Fruit fly (Drosophila melanogaster): ENCODE data around the gene FMRFaR.

The FMRFaR gene

dm6 chr3L:3058970-3059883, 57.7 kb downstream of the FMRFaR start (continued):
- TF ChIP-seq h (optimal IDR thresholded peaks at IDR 0.05) (no peak), Blimp-1 (GFP tag; optimal IDR thresholded peaks at IDR 0.05) (peak; percentile 37), HmgZ (tag; optimal IDR thresholded peaks at IDR 0.05) (no peak), CG8478 (optimal IDR thresholded peaks at IDR 0.05) (no peak), CG14014 (GFP tag; IDR thresholded peaks at IDR 0.05) (no peak), slbo (GFP tag; IDR thresholded peaks at IDR 0.05) (no peak), al (GFP tag; IDR thresholded peaks at IDR 0.05) (no peak), CG14667 (GFP tag; IDR thresholded peaks at IDR 0.05) (no peak), ems (GFP tag; optimal IDR thresholded peaks at IDR 0.05) (peak; percentile 18), CG8388 (GFP tag; optimal IDR thresholded peaks at IDR 0.05) (peak; percentile 29), CG5245 (GFP tag; optimal IDR thresholded peaks at IDR 0.05) (no peak), Deaf1 (tag; optimal IDR thresholded peaks at IDR 0.05) (peak; percentile 39), unpg (GFP tag; optimal IDR thresholded peaks at IDR 0.05) (peak; percentile 40), ato (GFP tag; IDR thresholded peaks at IDR 0.05; ENCODE audit: partially characterized antibody) (no peak), grau (tag; optimal IDR thresholded peaks at IDR 0.05) (peak; percentile 79), CG6175 (GFP tag; IDR thresholded peaks at IDR 0.05) (no peak), prd (optimal IDR thresholded peaks at IDR 0.05) (no peak), prd (GFP tag; IDR thresholded peaks at IDR 0.05) (no peak), CG11723 (GFP tag; optimal IDR thresholded peaks at IDR 0.05) (peak; percentile 37), TFAM (GFP tag; optimal IDR thresholded peaks at IDR 0.05) (no peak), CG2712 (tag; optimal IDR thresholded peaks at IDR 0.05) (peak; percentile 62), D19B (GFP tag; optimal IDR thresholded peaks at IDR 0.05) (no peak), lola (GFP tag; optimal IDR thresholded peaks at IDR 0.05) (peak in 1 of 3 experiments; percentile 58), ranshi (GFP tag; IDR thresholded peaks at IDR 0.05) (no peak), CG11696 (GFP tag; IDR thresholded peaks at IDR 0.05) (no peak), row (GFP tag; IDR thresholded peaks at IDR 0.05) (peak; percentile 37), disco-r (GFP tag; optimal IDR thresholded peaks at IDR 0.05) (no peak), Elba2 (GFP tag; optimal IDR thresholded peaks at IDR 0.05) (no peak), CG8290 (GFP tag; optimal IDR thresholded peaks at IDR 0.05) (no peak), CG8290 (tag; optimal IDR thresholded peaks at IDR 0.05) (no peak), HLH54F (GFP tag; optimal IDR thresholded peaks at IDR 0.05) (no peak), CG4617 (GFP tag; optimal IDR thresholded peaks at IDR 0.05; ENCODE audit: borderline replicate concordance) (no peak), E2f1 (GFP tag; IDR thresholded peaks at IDR 0.05) (no peak), tio (GFP tag; optimal IDR thresholded peaks at IDR 0.05) (no peak), CG31388 (GFP tag; optimal IDR thresholded peaks at IDR 0.05) (no peak), trem (tag; optimal IDR thresholded peaks at IDR 0.05) (peak; percentile 19), psq (GFP tag; optimal IDR thresholded peaks at IDR 0.05) (no peak), CG15269 (tag; optimal IDR thresholded peaks at IDR 0.05) (peak; percentile 47), CG3995 (GFP tag; optimal IDR thresholded peaks at IDR 0.05) (no peak), CG6272 (GFP tag; IDR thresholded peaks at IDR 0.05) (no peak), CG1832 (GFP tag; optimal IDR thresholded peaks at IDR 0.05) (no peak), Ada2b (GFP tag; IDR thresholded peaks at IDR 0.05) (no peak), CG34224 (GFP tag; IDR thresholded peaks at IDR 0.05; ENCODE audit: partially characterized antibody) (no peak), danr (GFP tag; IDR thresholded peaks at IDR 0.05) (no peak), CG4424 (GFP tag; optimal IDR thresholded peaks at IDR 0.05) (peak; percentile 16), yki (optimal IDR thresholded peaks at IDR 0.05) (no peak), CG15514 (GFP tag; optimal IDR thresholded peaks at IDR 0.05) (no peak), chm (GFP tag; IDR thresholded peaks at IDR 0.05) (no peak), CG3726 (GFP tag; IDR thresholded peaks at IDR 0.05) (no peak), CG13775 (GFP tag; optimal IDR thresholded peaks at IDR 0.05) (no peak), tx (GFP tag; optimal IDR thresholded peaks at IDR 0.05) (no peak)
